Worm (Caenorhabditis elegans): ENCODE data around the gene snf-3.

- TF ChIP-seq elt-1 (tag; optimal IDR thresholded peaks at IDR 0.05) (no peak), eor-1 (tag; optimal IDR thresholded peaks at IDR 0.05) (no peak), nhr-28 (tag; optimal IDR thresholded peaks at IDR 0.05) (no peak), ceh-28 (tag; optimal IDR thresholded peaks at IDR 0.05) (no peak), pqm-1 (tag; optimal IDR thresholded peaks at IDR 0.05) (no peak), ama-1 (optimal IDR thresholded peaks at IDR 0.05) (no peak), ceh-82 (tag; optimal IDR thresholded peaks at IDR 0.05) (no peak), tbx-2 (tag; optimal IDR thresholded peaks at IDR 0.05) (no peak), nhr-11 (tag; optimal IDR thresholded peaks at IDR 0.05) (no peak), nhr-237 (tag; optimal IDR thresholded peaks at IDR 0.05) (no peak), aly-2 (tag; optimal IDR thresholded peaks at IDR 0.05) (no peak), mdl-1 (tag; optimal IDR thresholded peaks at IDR 0.05) (no peak), lin-39 (tag; optimal IDR thresholded peaks at IDR 0.05) (no peak), pha-4 (tag; optimal IDR thresholded peaks at IDR 0.05) (no peak)
These were observed 20.4 kb upstream of the snf-3 start for ce11 chrII:1071432-1071831.
